Fruit fly (Drosophila melanogaster) Kc167 (cell line): ENCODE results near the gene La.

Source experiments
- Myc ChIP-seq: fragments of >200 bp; optimal IDR thresholded peaks from 2 replicates; lab custom pipeline; 2017; ENCODE audit warnings: missing external identifiers
- Sin3A ChIP-seq: fragments of >200 bp; optimal IDR thresholded peaks from 2 replicates; lab custom pipeline; 2018; ENCODE audit warnings: missing external identifiers
- h ChIP-seq: fragments of >200 bp; optimal IDR thresholded peaks from 3 replicates; lab custom pipeline; 2018; ENCODE audit warnings: missing external identifiers
- insv ChIP-seq: fragments of >200 bp; optimal IDR thresholded peaks from 3 replicates; lab custom pipeline; 2018; ENCODE audit warnings: missing external identifiers
- psq ChIP-seq: fragments of >200 bp; optimal IDR thresholded peaks from 2 replicates; lab custom pipeline; 2017; ENCODE audit warnings: missing external identifiers
- ttk ChIP-seq: sonication (Bioruptor generic); optimal IDR thresholded peaks from 2 replicates; lab custom pipeline; 2017; ENCODE audit warnings: missing external identifiers

La gene

DNA sequence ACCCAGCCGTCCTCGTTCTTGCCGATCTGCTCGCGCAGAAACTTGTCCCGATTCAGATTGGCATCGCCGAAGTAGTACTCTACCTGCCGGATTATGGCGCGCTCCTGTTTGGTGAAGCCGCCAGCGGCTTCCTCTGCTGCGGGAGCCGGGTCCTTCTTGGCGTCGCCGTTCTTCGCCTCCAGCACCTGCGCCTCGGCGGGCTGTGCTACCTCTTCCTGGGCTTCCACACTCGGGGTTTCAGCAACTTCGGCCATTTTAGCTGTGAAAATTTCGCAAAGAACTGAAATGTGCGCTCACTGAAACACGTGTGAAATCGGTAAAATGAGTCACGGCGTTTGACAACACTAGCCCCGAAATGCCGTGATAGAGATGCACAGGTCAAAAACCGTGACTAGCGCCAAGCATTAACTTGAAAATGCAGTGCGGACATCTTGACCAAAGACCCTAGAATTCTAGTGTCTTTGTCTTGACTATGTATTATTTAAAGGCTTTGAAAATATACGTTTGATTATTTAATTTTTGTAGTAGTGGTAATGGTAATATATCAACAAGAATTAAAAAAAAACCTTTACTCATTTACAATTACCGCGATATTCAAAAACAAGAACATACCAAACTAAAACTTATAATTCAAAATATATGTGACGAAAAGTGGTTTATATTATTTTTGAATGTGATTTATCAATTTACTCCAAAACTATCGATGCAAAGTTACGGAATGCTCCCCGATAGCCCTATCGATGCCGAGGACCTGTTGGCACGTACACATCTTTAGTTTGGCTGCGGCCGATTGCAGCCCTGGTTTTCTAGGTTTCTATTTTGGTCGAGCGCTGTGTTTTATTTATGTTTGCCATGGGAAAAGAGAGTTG lies at the start of gene La, which contains the start of gene RtGEF:
Gene La, minus strand, starts transcription at position 342 of the 869 bp plus-strand sequence.
Gene RtGEF, plus strand, starts transcription at position 764 of the 869 bp plus-strand sequence.
- TF ChIP-seq insv (no peak), h (lab: Kevin White, UChicago) (no peak), Sin3A (lab: Kevin White, UChicago) (no peak), psq (lab: Kevin White, UChicago) (no peak), Myc (no peak), ttk (lab: Kevin White, UChicago) (no peak)

DNA sequence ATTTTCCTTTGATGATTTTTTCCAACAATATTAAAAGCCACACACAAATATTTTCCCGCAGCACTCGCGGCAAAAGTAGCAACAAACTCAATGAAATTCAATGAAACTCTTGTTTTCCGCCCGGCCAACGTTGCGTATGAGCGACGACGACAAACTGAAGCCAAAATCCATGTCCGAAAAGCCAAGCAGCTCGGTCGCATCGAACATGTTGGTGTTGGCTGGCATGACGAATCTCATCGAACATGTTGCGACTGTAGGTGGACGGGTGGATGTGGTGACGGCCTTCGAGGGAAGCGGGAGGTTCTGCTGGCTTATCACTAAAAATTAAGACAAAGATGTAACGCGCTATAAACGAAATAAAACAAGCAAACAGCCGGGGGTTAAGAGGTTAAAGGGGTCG lies 49.4 kb upstream of the La start:
- no peak for TF ChIP-seq Sin3A (lab: Kevin White, UChicago)
- no peak for TF ChIP-seq psq (lab: Kevin White, UChicago)
- no peak for TF ChIP-seq h (lab: Kevin White, UChicago)
- no peak for TF ChIP-seq Myc
- no peak for TF ChIP-seq insv
- no peak for TF ChIP-seq ttk (lab: Kevin White, UChicago)

dm6 chr2L:20397032-20397431 lies 47.2 kb upstream of the La start:
- TF ChIP-seq psq (lab: Kevin White, UChicago) (no peak), insv (no peak), ttk (lab: Kevin White, UChicago) (no peak), Sin3A (lab: Kevin White, UChicago) (no peak), h (lab: Kevin White, UChicago) (no peak), Myc (no peak)

- TF ChIP-seq psq (lab: Kevin White, UChicago) (no peak), Sin3A (lab: Kevin White, UChicago) (no peak), ttk (lab: Kevin White, UChicago) (no peak), Myc (no peak), h (lab: Kevin White, UChicago) (no peak), insv (no peak)
Measured at dm6 chr2L:20390004-20390403, 40.2 kb upstream of the La start.

- no peak for TF ChIP-seq insv
- no peak for TF ChIP-seq psq (lab: Kevin White, UChicago)
- no peak for TF ChIP-seq h (lab: Kevin White, UChicago)
- TF ChIP-seq Sin3A (lab: Kevin White, UChicago): no peak
- no peak for TF ChIP-seq ttk (lab: Kevin White, UChicago)
- TF ChIP-seq Myc: no peak
Measured at dm6 chr2L:20382141-20382815, 32.5 kb upstream of the La start, which contains the start of gene CG16798. Gene CG16798, minus strand, starts transcription at chr2L:20382356.

dm6 chr2L:20381329-20381728 lies 31.5 kb upstream of the La start:
- TF ChIP-seq insv: no peak
- TF ChIP-seq Sin3A (lab: Kevin White, UChicago): no peak
- TF ChIP-seq ttk (lab: Kevin White, UChicago): no peak
- no peak for TF ChIP-seq h (lab: Kevin White, UChicago)
- TF ChIP-seq Myc: no peak
- no peak for TF ChIP-seq psq (lab: Kevin White, UChicago)

dm6 chr2L:20374054-20374507 lies 24.3 kb upstream of the La start, which contains the start of gene Ugt37A1:
Gene Ugt37A1, minus strand, starts transcription at chr2L:20374104.
- TF ChIP-seq insv (no peak), psq (lab: Kevin White, UChicago) (no peak), ttk (lab: Kevin White, UChicago) (no peak), h (lab: Kevin White, UChicago) (no peak), Sin3A (lab: Kevin White, UChicago) (no peak)

DNA sequence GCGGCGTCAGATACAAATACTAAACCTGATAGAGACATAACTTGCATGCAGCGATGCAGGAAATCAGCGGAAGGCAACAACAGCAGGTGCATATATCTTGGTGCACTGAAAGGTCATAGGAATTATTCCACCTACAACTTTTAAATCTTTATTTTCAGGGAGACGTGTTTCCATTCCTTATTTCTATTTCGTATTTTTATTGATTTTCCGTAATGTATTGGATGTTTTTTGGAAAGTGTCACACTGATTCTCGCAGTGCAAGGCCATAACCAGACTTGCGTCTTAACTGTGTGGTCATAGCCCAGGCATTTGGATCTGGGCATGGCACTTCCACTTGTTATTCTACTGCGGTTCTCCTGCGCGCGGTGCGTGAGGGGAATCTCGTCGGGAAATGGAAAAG lies 21.6 kb upstream of the La start:
- TF ChIP-seq h (lab: Kevin White, UChicago): no peak
- TF ChIP-seq insv: no peak
- no peak for TF ChIP-seq ttk (lab: Kevin White, UChicago)
- TF ChIP-seq Sin3A (lab: Kevin White, UChicago): no peak
- TF ChIP-seq Myc: no peak
- TF ChIP-seq psq (lab: Kevin White, UChicago): no peak

DNA sequence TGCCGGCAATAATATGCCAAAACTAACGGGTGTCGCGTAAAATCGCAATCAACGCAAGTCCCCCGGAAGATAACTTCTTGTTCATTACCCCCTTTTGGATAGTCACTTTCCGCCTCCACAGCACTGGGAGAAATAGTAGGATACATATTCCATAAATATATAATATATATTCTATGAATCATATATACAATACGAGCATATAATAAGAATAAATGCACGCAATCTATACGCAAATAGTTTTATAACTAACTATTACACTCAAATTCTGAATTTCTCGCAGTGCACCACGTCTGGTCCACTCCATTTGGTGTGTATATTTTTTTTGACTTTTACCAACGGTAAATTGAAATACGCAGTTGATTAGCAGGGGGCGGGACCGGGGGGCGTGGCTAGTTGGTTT lies 20.3 kb upstream of the La start:
- no peak for TF ChIP-seq insv
- no peak for TF ChIP-seq Myc
- no peak for TF ChIP-seq psq (lab: Kevin White, UChicago)

dm6 chr2L:20352727-20353126 lies 2.9 kb upstream of the La start:
- TF ChIP-seq psq (lab: Kevin White, UChicago) (no peak), Myc (no peak), h (lab: Kevin White, UChicago) (no peak)

DNA sequence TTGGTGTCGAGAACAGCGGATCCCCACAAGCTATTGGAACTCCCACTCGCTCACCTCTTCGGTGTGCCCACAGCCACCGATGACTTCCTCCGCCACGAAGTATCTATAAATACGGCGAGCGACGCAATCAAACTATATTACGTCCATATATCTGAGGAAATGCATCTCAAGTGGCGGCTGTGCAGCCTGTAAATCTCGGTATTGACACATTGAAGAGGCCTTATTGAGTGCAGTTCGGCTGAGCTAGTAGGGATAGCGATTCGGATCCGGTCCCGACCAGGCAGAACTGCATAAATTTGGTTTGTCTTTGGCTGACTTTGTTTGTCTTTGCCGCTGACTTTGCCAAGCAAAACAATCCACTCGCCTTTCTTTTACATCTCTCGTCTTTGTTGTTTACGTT lies 2.4 kb upstream of the La start:
- TF ChIP-seq Sin3A (lab: Kevin White, UChicago): no peak
- no peak for TF ChIP-seq h (lab: Kevin White, UChicago)
- TF ChIP-seq psq (lab: Kevin White, UChicago): no peak
- no peak for TF ChIP-seq insv
- TF ChIP-seq ttk (lab: Kevin White, UChicago): no peak
- TF ChIP-seq Myc: no peak

dm6 chr2L:20351723-20352122 lies 1.9 kb upstream of the La start:
- TF ChIP-seq insv (no peak), ttk (lab: Kevin White, UChicago) (no peak), Sin3A (lab: Kevin White, UChicago) (no peak), h (lab: Kevin White, UChicago) (no peak), Myc (no peak), psq (lab: Kevin White, UChicago) (no peak)
